Worm (Caenorhabditis elegans) whole organism, young adult: ENCODE data around the gene sax-2.

Experiments used
- F23B12.7 ChIP-seq: sonication (generic microtip); optimal IDR thresholded peaks from 2 replicates; lab custom pipeline; 2017; ENCODE audit warnings: missing genetic modification characterization, mild to moderate bottlenecking, missing compliant biosample characterization, antibody characterized with exemption, moderate library complexity; ENCODE audit not compliant: insufficient read depth
- F37B4.10 ChIP-seq: fragments of 200-800 bp; sonication (Bioruptor generic); IDR thresholded peaks from 2 replicates; pipeline ENCODE4 v1.3.6; 2022; ENCODE audit warnings: missing genetic modification characterization, missing compliant biosample characterization
- F57A8.1 ChIP-seq: fragments of 200-800 bp; sonication (Bioruptor generic); optimal IDR thresholded peaks from 2 replicates; lab custom pipeline; 2018; ENCODE audit warnings: mild to moderate bottlenecking, missing genetic modification characterization, moderate library complexity, missing compliant biosample characterization
- K11D2.4 ChIP-seq: fragments of 200-800 bp; sonication (Bioruptor generic); IDR thresholded peaks from 2 replicates; pipeline ENCODE4 v1.3.6; 2022; ENCODE audit warnings: missing genetic modification reagents, missing genetic modification characterization, missing compliant biosample characterization
- K12H6.12 ChIP-seq: fragments of 200-800 bp; sonication (Bioruptor generic); optimal IDR thresholded peaks from 2 replicates; lab custom pipeline; 2018; ENCODE audit warnings: mild to moderate bottlenecking, missing genetic modification characterization, missing compliant biosample characterization
- T26A5.8 ChIP-seq: sonication (generic microtip); optimal IDR thresholded peaks from 2 replicates; lab custom pipeline; 2016; ENCODE audit warnings: missing genetic modification characterization, missing compliant biosample characterization
- Y56A3A.18 ChIP-seq: fragments of 200-800 bp; sonication (Bioruptor generic); IDR thresholded peaks from 2 replicates; pipeline ENCODE4 v1.3.6; 2022; ENCODE audit warnings: missing genetic modification reagents, missing genetic modification characterization, missing compliant biosample characterization
- Y95B8A.8 ChIP-seq: fragments of 200-800 bp; sonication (Bioruptor generic); IDR thresholded peaks from 2 replicates; pipeline ENCODE4 v1.3.6; 2022; ENCODE audit warnings: missing genetic modification reagents, missing genetic modification characterization, missing compliant biosample characterization
- athp-1 ChIP-seq: sonication (generic microtip); optimal IDR thresholded peaks from 2 replicates; lab custom pipeline; 2017; ENCODE audit warnings: mild to moderate bottlenecking, missing genetic modification characterization, missing compliant biosample characterization
- attf-3 ChIP-seq: fragments of 200-800 bp; sonication (Bioruptor generic); conservative IDR thresholded peaks from 2 replicates; pipeline ENCODE4 v1.3.6; 2022; ENCODE audit warnings: missing genetic modification reagents, missing genetic modification characterization, missing compliant biosample characterization
- attf-5 ChIP-seq: fragments of 200-800 bp; sonication (Bioruptor generic); optimal IDR thresholded peaks from 2 replicates; lab custom pipeline; 2018; ENCODE audit warnings: mild to moderate bottlenecking, missing genetic modification characterization, missing compliant biosample characterization
- cebp-1 ChIP-seq, 2 experiments: fragments of 200-800 bp in 1 of 2; sonication (Bioruptor generic) in 1 of 2; sonication (generic microtip) in 1 of 2; IDR thresholded peaks in 1 of 2; optimal IDR thresholded peaks in 1 of 2; 2 replicates each; pipeline versions ENCODE4 v1.3.6 to Lab custom; 2017 to 2022; ENCODE audit warnings: missing compliant biosample characterization in 2 of 2, missing genetic modification characterization in 2 of 2, mild to moderate bottlenecking in 1 of 2, missing genetic modification reagents in 1 of 2, moderate library complexity in 1 of 2
- ceh-100 ChIP-seq: fragments of 200-800 bp; sonication (Bioruptor generic); IDR thresholded peaks from 2 replicates; pipeline ENCODE4 v1.3.6; 2022; ENCODE audit warnings: missing genetic modification reagents, missing genetic modification characterization, missing compliant biosample characterization
- ceh-27 ChIP-seq: fragments of 200-800 bp; sonication (Bioruptor generic); optimal IDR thresholded peaks from 2 replicates; lab custom pipeline; 2018; ENCODE audit warnings: mild to moderate bottlenecking, missing genetic modification characterization, moderate library complexity, missing compliant biosample characterization
- ceh-91 ChIP-seq: fragments of 200-800 bp; sonication (Bioruptor generic); IDR thresholded peaks from 2 replicates; pipeline ENCODE4 v1.3.6; 2022; ENCODE audit warnings: missing genetic modification reagents, missing genetic modification characterization, missing compliant biosample characterization
- chd-7 ChIP-seq: sonication (generic microtip); optimal IDR thresholded peaks from 2 replicates; lab custom pipeline; 2016; ENCODE audit warnings: mild to moderate bottlenecking, missing genetic modification characterization, moderate library complexity, missing compliant biosample characterization
- dpff-1 ChIP-seq: sonication (generic microtip); optimal IDR thresholded peaks from 2 replicates; lab custom pipeline; 2017; ENCODE audit warnings: mild to moderate bottlenecking, missing genetic modification characterization, missing compliant biosample characterization
- efl-1 ChIP-seq: fragments of 150-350 bp; optimal IDR thresholded peaks from 2 replicates; lab custom pipeline; 2014; ENCODE audit warnings: missing biosample characterization, missing genetic modification reagents, missing genetic modification characterization
- ekl-4 ChIP-seq: fragments of 200-800 bp; sonication (Bioruptor generic); IDR thresholded peaks from 2 replicates; pipeline ENCODE4 v1.3.6; 2022; ENCODE audit warnings: missing genetic modification reagents, missing genetic modification characterization, missing compliant biosample characterization
- fkh-3 ChIP-seq: sonication (generic microtip); optimal IDR thresholded peaks from 2 replicates; lab custom pipeline; 2016; ENCODE audit warnings: mild to moderate bottlenecking, missing genetic modification characterization, missing compliant biosample characterization
- hlh-12 ChIP-seq: sonication (generic microtip); optimal IDR thresholded peaks from 2 replicates; lab custom pipeline; 2016; ENCODE audit warnings: missing genetic modification characterization, missing compliant biosample characterization
- let-526 ChIP-seq: fragments of 200-800 bp; sonication (Bioruptor generic); IDR thresholded peaks from 2 replicates; pipeline ENCODE4 v1.3.6; 2022; ENCODE audit warnings: missing genetic modification reagents, missing genetic modification characterization, missing compliant biosample characterization
- lin-35 ChIP-seq, 3 experiments: fragments of 150-350 bp in 2 of 3; sonication (generic microtip) in 1 of 3; optimal IDR thresholded peaks; 2 replicates each; lab custom pipeline; 2014 to 2018; ENCODE audit warnings: missing biosample characterization in 3 of 3, missing genetic modification characterization in 3 of 3, missing genetic modification reagents in 3 of 3
- lin-54 ChIP-seq: fragments of 200-800 bp; sonication (Bioruptor generic); optimal IDR thresholded peaks from 2 replicates; lab custom pipeline; 2018; ENCODE audit warnings: mild to moderate bottlenecking, missing genetic modification characterization, missing compliant biosample characterization
- lsl-1 ChIP-seq: fragments of 200-800 bp; sonication (Bioruptor generic); optimal IDR thresholded peaks from 2 replicates; lab custom pipeline; 2018; ENCODE audit warnings: mild to moderate bottlenecking, missing genetic modification characterization, moderate library complexity, missing compliant biosample characterization
- madf-6 ChIP-seq: fragments of 200-800 bp; sonication (Bioruptor generic); IDR thresholded peaks from 2 replicates; pipeline ENCODE4 v1.3.6; 2022; ENCODE audit warnings: missing genetic modification reagents, missing genetic modification characterization, missing compliant biosample characterization
- madf-8 ChIP-seq: fragments of 200-800 bp; sonication (Bioruptor generic); conservative IDR thresholded peaks from 2 replicates; pipeline ENCODE4 v1.3.6; 2022; ENCODE audit warnings: missing genetic modification reagents, missing genetic modification characterization, missing compliant biosample characterization
- mcd-1 ChIP-seq: fragments of 200-800 bp; sonication (Bioruptor generic); IDR thresholded peaks from 2 replicates; pipeline ENCODE4 v1.3.6; 2022; ENCODE audit warnings: missing genetic modification reagents, missing genetic modification characterization, missing compliant biosample characterization
- pha-4 ChIP-seq: fragments of 150-350 bp; sonication (generic microtip); optimal IDR thresholded peaks from 2 replicates; lab custom pipeline; 2014; ENCODE audit warnings: missing biosample characterization, missing genetic modification reagents, missing genetic modification characterization
- snpc-3.4 ChIP-seq: sonication (generic microtip); optimal IDR thresholded peaks from 2 replicates; lab custom pipeline; 2017; ENCODE audit warnings: missing genetic modification characterization, mild to moderate bottlenecking, missing compliant biosample characterization, antibody characterized with exemption, moderate library complexity, missing genotype, missing genetic modification reagents
- unc-62 ChIP-seq: fragments of 150-350 bp; optimal IDR thresholded peaks from 2 replicates; lab custom pipeline; 2014; ENCODE audit warnings: missing biosample characterization, missing genetic modification reagents, missing genetic modification characterization
- zfh-2 ChIP-seq: fragments of 200-800 bp; sonication (Bioruptor generic); conservative IDR thresholded peaks from 2 replicates; pipeline ENCODE4 v1.3.6; 2022; ENCODE audit warnings: missing genetic modification reagents, missing genetic modification characterization, missing compliant biosample characterization
- ztf-26 ChIP-seq: sonication (generic microtip); optimal IDR thresholded peaks from 2 replicates; lab custom pipeline; 2017; ENCODE audit warnings: missing genetic modification characterization, missing compliant biosample characterization

sax-2 gene

ce11 chrIII:5096741-5097140, 12.8 kb upstream of the sax-2 start:
- TF ChIP-seq attf-5: no peak
- TF ChIP-seq let-526 (GFP tag; lab: Robert Waterston, UW): no peak
- TF ChIP-seq T26A5.8: no peak
- no peak for TF ChIP-seq pha-4 (tag; lab: Kevin White, UChicago)
- TF ChIP-seq, all 124 proteins: peak for 0

ce11 chrIII:5098740-5099276, 10.7 kb upstream of the sax-2 start:
- TF ChIP-seq K11D2.4 (GFP tag; lab: Robert Waterston, UW): no peak
- TF ChIP-seq madf-8: peak; percentile 48; the same call in 1 of the 2 replicates
- no peak for TF ChIP-seq ceh-27 (GFP tag; lab: Kevin White, UChicago)
- peak; percentile 57 for TF ChIP-seq efl-1 (GFP tag; lab: Kevin White, UChicago)
- TF ChIP-seq madf-6: peak; percentile 74
- TF ChIP-seq attf-3 (GFP tag; lab: Robert Waterston, UW): no peak

- no peak for TF ChIP-seq athp-1 (tag; lab: Kevin White, UChicago)
- no peak for TF ChIP-seq hlh-12
- no peak for TF ChIP-seq F23B12.7
- TF ChIP-seq attf-5: no peak
- no peak for TF ChIP-seq chd-7 (tag; lab: Kevin White, UChicago)
- TF ChIP-seq F37B4.10: no peak
- TF ChIP-seq unc-62: no peak
- no peak for TF ChIP-seq cebp-1 (GFP tag; IDR thresholded peaks at IDR 0.05; lab: Robert Waterston, UW)
- no peak for TF ChIP-seq cebp-1 (tag; optimal IDR thresholded peaks at IDR 0.05; lab: Kevin White, UChicago)
- TF ChIP-seq Y56A3A.18: no peak
- no peak for TF ChIP-seq F57A8.1 (GFP tag; lab: Kevin White, UChicago)
- no peak for TF ChIP-seq K12H6.12
- no peak for TF ChIP-seq Y95B8A.8 (GFP tag; lab: Robert Waterston, UW)
- TF ChIP-seq lin-35 (GFP tag; optimal IDR thresholded peaks at IDR 0.05; lab: Kevin White, UChicago): no peak
- TF ChIP-seq ekl-4 (GFP tag; lab: Robert Waterston, UW): no peak
Observed at ce11 chrIII:5099500-5099899, 10.0 kb upstream of the sax-2 start.

ce11 chrIII:5102616-5103015, 6.9 kb upstream of the sax-2 start, which contains the start of gene F54D8.6:
Gene F54D8.6, plus strand, starts transcription at chrIII:5102985.
- peak; percentile 91 for TF ChIP-seq ceh-100
- 0 out of 2 replicates have a peak, but pooled peaks have one; percentile 19 for TF ChIP-seq attf-3 (GFP tag; lab: Robert Waterston, UW)
- TF ChIP-seq dpff-1: no peak
- peak; percentile 82 for TF ChIP-seq mcd-1
- TF ChIP-seq ceh-91 (GFP tag; lab: Robert Waterston, UW): no peak
- peak; percentile 15 for TF ChIP-seq K12H6.12
- peak; percentile 8 for TF ChIP-seq attf-5
- peak; percentile 67 for TF ChIP-seq F23B12.7
- no peak for TF ChIP-seq lin-54
- TF ChIP-seq lsl-1 (GFP tag; lab: Kevin White, UChicago): peak; percentile 3
- no peak for TF ChIP-seq snpc-3.4 (tag; lab: Kevin White, UChicago)

ce11 chrIII:5105485-5105884, 4.0 kb upstream of the sax-2 start:
- TF ChIP-seq ztf-26: no peak
- TF ChIP-seq fkh-3 (tag; lab: Kevin White, UChicago): no peak
- peak; percentile 84 for TF ChIP-seq zfh-2
